Worm (Caenorhabditis elegans) whole organism, mixed stage, embryonic: ENCODE results near the gene F40F8.11.
A peak's percentile ranks its signal among the peaks of the same experiment; 100 is the strongest.

Experiments used
- blmp-1 ChIP-seq: fragments of 150-350 bp; optimal IDR thresholded peaks from 2 replicates; lab custom pipeline; 2014; ENCODE audit warnings: missing biosample characterization, missing genetic modification characterization
- ceh-83 ChIP-seq: fragments of 200-800 bp; sonication (Bioruptor generic); optimal IDR thresholded peaks from 2 replicates; lab custom pipeline; 2018; ENCODE audit warnings: mild to moderate bottlenecking, missing genetic modification characterization, missing compliant biosample characterization
- cnd-1 ChIP-seq: fragments of 200-800 bp; sonication (Bioruptor generic); optimal IDR thresholded peaks from 2 replicates; lab custom pipeline; 2018; ENCODE audit warnings: mild to moderate bottlenecking, missing genetic modification characterization, missing compliant biosample characterization
- ham-2 ChIP-seq: fragments of 200-800 bp; sonication (Bioruptor generic); optimal IDR thresholded peaks from 2 replicates; lab custom pipeline; 2018; ENCODE audit warnings: mild to moderate bottlenecking, missing genetic modification characterization, missing compliant biosample characterization
- lsy-2 ChIP-seq: fragments of 150-350 bp; optimal IDR thresholded peaks from 2 replicates; lab custom pipeline; 2014; ENCODE audit warnings: missing biosample characterization, missing genetic modification characterization
- nhr-12 ChIP-seq: fragments of 150-350 bp; optimal IDR thresholded peaks from 2 replicates; lab custom pipeline; 2014; ENCODE audit warnings: missing biosample characterization, missing genetic modification characterization
- nhr-2 ChIP-seq: fragments of 150-350 bp; optimal IDR thresholded peaks from 2 replicates; lab custom pipeline; 2014; ENCODE audit warnings: missing biosample characterization, missing genetic modification characterization
- nhr-76 ChIP-seq: sonication (generic microtip); optimal IDR thresholded peaks from 2 replicates; lab custom pipeline; 2017; ENCODE audit warnings: missing biosample characterization, missing genetic modification characterization
- snpc-4 ChIP-seq: fragments of 150-350 bp; optimal IDR thresholded peaks from 2 replicates; lab custom pipeline; 2014; ENCODE audit warnings: missing biosample characterization, missing genetic modification characterization
- sptf-1 ChIP-seq: sonication (generic microtip); optimal IDR thresholded peaks from 2 replicates; lab custom pipeline; 2017; ENCODE audit warnings: mild to moderate bottlenecking, missing genetic modification characterization, moderate library complexity, missing compliant biosample characterization
- unc-39 ChIP-seq: fragments of 150-350 bp; optimal IDR thresholded peaks from 2 replicates; lab custom pipeline; 2014; ENCODE audit warnings: missing biosample characterization, missing genetic modification characterization
- unc-62 ChIP-seq: fragments of 150-350 bp; optimal IDR thresholded peaks from 2 replicates; lab custom pipeline; 2014; ENCODE audit warnings: missing biosample characterization, missing genetic modification reagents, missing genetic modification characterization
- zip-8 ChIP-seq: fragments of 150-350 bp; optimal IDR thresholded peaks from 2 replicates; lab custom pipeline; 2014; ENCODE audit warnings: missing biosample characterization, missing genetic modification characterization
- ztf-11 ChIP-seq: fragments of 150-350 bp; optimal IDR thresholded peaks from 2 replicates; lab custom pipeline; 2014; ENCODE audit warnings: missing biosample characterization, missing genetic modification characterization

DNA sequence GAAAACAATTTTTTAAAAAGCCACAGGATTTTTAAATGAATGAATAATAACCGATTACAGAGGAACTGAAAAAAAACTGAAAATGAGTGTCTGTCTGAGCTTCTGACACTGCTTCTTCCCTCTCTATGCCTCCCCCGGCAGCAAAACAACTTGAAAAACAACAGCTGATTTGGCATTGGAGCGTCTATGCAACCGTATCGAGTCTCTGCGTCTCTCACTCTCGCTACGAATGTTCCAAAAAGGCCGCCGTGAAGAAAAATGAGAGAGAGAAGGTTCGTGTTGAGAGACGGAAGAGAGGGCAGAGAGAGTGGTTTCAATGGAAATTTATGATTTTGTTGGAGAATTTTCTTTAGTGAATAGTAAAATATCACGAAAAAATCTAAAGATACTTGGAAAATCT, 29.3 kb downstream of the F40F8.11 start:
- peak; percentile 40 for TF ChIP-seq lsy-2 (tag; lab: Kevin White, UChicago)
- TF ChIP-seq nhr-2 (tag; lab: Kevin White, UChicago), result no peak
- no peak for TF ChIP-seq cnd-1 (tag; lab: Kevin White, UChicago)
- TF ChIP-seq nhr-76 (tag; lab: Kevin White, UChicago), result no peak
- TF ChIP-seq unc-39 (tag; lab: Kevin White, UChicago), result no peak
- no peak for TF ChIP-seq snpc-4
- TF ChIP-seq ham-2 (GFP tag; lab: Kevin White, UChicago), result no peak
- no peak for TF ChIP-seq zip-8 (tag; lab: Kevin White, UChicago)
- no peak for TF ChIP-seq nhr-12 (tag; lab: Kevin White, UChicago)
- TF ChIP-seq blmp-1, result no peak
- TF ChIP-seq unc-62 (GFP tag; lab: Kevin White, UChicago), result no peak
- no peak for TF ChIP-seq sptf-1 (tag; lab: Kevin White, UChicago)
- TF ChIP-seq ceh-83, result no peak
- no peak for TF ChIP-seq ztf-11 (tag; lab: Kevin White, UChicago)
